Worm (Caenorhabditis elegans) whole organism, L3 larva: ENCODE results near the gene C16A11.4.

Source experiments
- ZK546.5 ChIP-seq: sonication (generic microtip); optimal IDR thresholded peaks from 2 replicates; lab custom pipeline; 2017; ENCODE audit warnings: missing biosample characterization, missing genetic modification characterization
- aly-2 ChIP-seq: fragments of 150-350 bp; optimal IDR thresholded peaks from 2 replicates; lab custom pipeline; 2014; ENCODE audit warnings: missing biosample characterization, missing genetic modification characterization
- ama-1 ChIP-seq: fragments of 150-350 bp; optimal IDR thresholded peaks from 2 replicates; lab custom pipeline; 2018
- ceh-82 ChIP-seq: fragments of 150-350 bp; optimal IDR thresholded peaks from 2 replicates; lab custom pipeline; 2014; ENCODE audit warnings: missing biosample characterization, missing genetic modification characterization
- ceh-9 ChIP-seq: sonication (generic microtip); optimal IDR thresholded peaks from 2 replicates; lab custom pipeline; 2018; ENCODE audit warnings: missing biosample characterization, missing genetic modification characterization
- daf-12 ChIP-seq: fragments of 150-350 bp; optimal IDR thresholded peaks from 2 replicates; lab custom pipeline; 2014; ENCODE audit warnings: missing biosample characterization, missing genetic modification reagents, missing genetic modification characterization
- elt-1 ChIP-seq: fragments of 150-350 bp; optimal IDR thresholded peaks from 2 replicates; lab custom pipeline; 2014; ENCODE audit warnings: missing biosample characterization, missing genetic modification characterization
- elt-2 ChIP-seq: sonication (generic microtip); optimal IDR thresholded peaks from 2 replicates; lab custom pipeline; 2016; ENCODE audit warnings: missing genetic modification reagents, mild to moderate bottlenecking, missing genetic modification characterization, missing compliant biosample characterization
- eor-1 ChIP-seq, 2 experiments: fragments of 150-350 bp; optimal IDR thresholded peaks; 2 replicates each; lab custom pipeline; 2014 to 2018; ENCODE audit warnings: missing biosample characterization in 2 of 2, missing genetic modification characterization in 2 of 2
- fkh-10 ChIP-seq: sonication (generic microtip); optimal IDR thresholded peaks from 2 replicates; lab custom pipeline; 2017; ENCODE audit warnings: missing biosample characterization, missing genetic modification reagents, missing genetic modification characterization
- fkh-2 ChIP-seq: fragments of 150-350 bp; optimal IDR thresholded peaks from 2 replicates; lab custom pipeline; 2014; ENCODE audit warnings: missing biosample characterization, missing genetic modification reagents, missing genetic modification characterization
- hmg-11 ChIP-seq: sonication (generic microtip); optimal IDR thresholded peaks from 2 replicates; lab custom pipeline; 2016; ENCODE audit warnings: missing genetic modification characterization, missing compliant biosample characterization
- lin-15B ChIP-seq: fragments of 150-350 bp; optimal IDR thresholded peaks from 2 replicates; lab custom pipeline; 2014; ENCODE audit warnings: missing biosample characterization, missing genetic modification characterization
- nfya-1 ChIP-seq: sonication (generic microtip); optimal IDR thresholded peaks from 2 replicates; lab custom pipeline; 2017; ENCODE audit warnings: missing genetic modification characterization, mild to moderate bottlenecking, missing compliant biosample characterization, antibody characterized with exemption, moderate library complexity; ENCODE audit not compliant: insufficient read depth
- nhr-12 ChIP-seq: fragments of 150-350 bp; optimal IDR thresholded peaks from 2 replicates; lab custom pipeline; 2014; ENCODE audit warnings: missing biosample characterization, missing genetic modification characterization
- nhr-237 ChIP-seq: fragments of 150-350 bp; optimal IDR thresholded peaks from 2 replicates; lab custom pipeline; 2014; ENCODE audit warnings: missing biosample characterization, missing genetic modification characterization
- nhr-25 ChIP-seq: sonication (generic microtip); optimal IDR thresholded peaks from 2 replicates; lab custom pipeline; 2017; ENCODE audit warnings: missing biosample characterization, missing genetic modification characterization
- nhr-67 ChIP-seq: fragments of 150-350 bp; optimal IDR thresholded peaks from 2 replicates; lab custom pipeline; 2014; ENCODE audit warnings: missing biosample characterization, missing genetic modification characterization
- nhr-76 ChIP-seq: fragments of 150-350 bp; sonication (generic microtip); optimal IDR thresholded peaks from 5 replicates; lab custom pipeline; 2014; ENCODE audit warnings: missing biosample characterization, missing genetic modification characterization
- nhr-77 ChIP-seq: fragments of 150-350 bp; optimal IDR thresholded peaks from 2 replicates; lab custom pipeline; 2014; ENCODE audit warnings: missing biosample characterization, missing genetic modification characterization
- pqm-1 ChIP-seq: fragments of 150-350 bp; optimal IDR thresholded peaks from 2 replicates; lab custom pipeline; 2017; ENCODE audit warnings: missing biosample characterization, missing genetic modification characterization, inconsistent platforms
- sea-2 ChIP-seq: fragments of 150-350 bp; sonication (generic microtip); optimal IDR thresholded peaks from 4 replicates; lab custom pipeline; 2014; ENCODE audit warnings: missing biosample characterization, missing genetic modification reagents, missing genetic modification characterization
- tbx-2 ChIP-seq: sonication (generic microtip); optimal IDR thresholded peaks from 2 replicates; lab custom pipeline; 2016; ENCODE audit warnings: mild to moderate bottlenecking, missing genetic modification characterization, missing compliant biosample characterization
- unc-39 ChIP-seq: sonication (generic microtip); optimal IDR thresholded peaks from 4 replicates; lab custom pipeline; 2017; ENCODE audit warnings: missing biosample characterization, missing genetic modification characterization
- unc-62 ChIP-seq: fragments of 150-350 bp; sonication (generic microtip); optimal IDR thresholded peaks from 4 replicates; lab custom pipeline; 2014; ENCODE audit warnings: missing biosample characterization, missing genetic modification reagents, missing genetic modification characterization
- zag-1 ChIP-seq: fragments of 150-350 bp; optimal IDR thresholded peaks from 2 replicates; lab custom pipeline; 2014; ENCODE audit warnings: missing biosample characterization, missing genetic modification characterization
- ztf-11 ChIP-seq: fragments of 150-350 bp; optimal IDR thresholded peaks from 2 replicates; lab custom pipeline; 2014; ENCODE audit warnings: missing biosample characterization, missing genetic modification characterization
- ztf-4 ChIP-seq: fragments of 150-350 bp; optimal IDR thresholded peaks from 2 replicates; lab custom pipeline; 2014; ENCODE audit warnings: missing biosample characterization, missing genetic modification characterization

C16A11.4 gene

ce11 chrII:4215318-4215717, 11.5 kb upstream of the C16A11.4 start, which contains the start of gene F31D5.2:
Gene F31D5.2 (plus strand): TSS chrII:4215618.
- TF ChIP-seq nhr-76 (tag; lab: Kevin White, UChicago), result no peak
- no peak for TF ChIP-seq ceh-82 (tag; lab: Kevin White, UChicago)
- no peak for TF ChIP-seq hmg-11

DNA sequence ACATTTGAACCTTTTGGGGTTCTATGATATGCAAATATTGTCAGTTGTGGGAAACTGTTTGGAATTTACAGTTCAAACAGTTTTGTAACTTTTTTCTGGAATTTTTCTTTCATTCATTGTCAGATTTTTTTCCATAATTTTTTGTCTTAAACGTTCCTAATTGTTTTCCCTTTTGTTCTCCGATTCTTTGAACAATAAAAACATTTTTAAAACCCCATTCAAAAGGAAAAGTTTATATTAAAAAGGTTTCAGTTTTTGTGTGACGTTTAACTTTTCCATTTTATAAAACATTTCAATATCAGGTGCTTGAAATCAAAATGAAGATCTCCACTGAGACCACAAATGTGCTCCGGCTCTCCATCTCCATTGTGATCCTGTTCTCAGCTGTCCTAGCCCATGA, 7.8 kb upstream of the C16A11.4 start, which contains the start of gene F31D5.1:
TSS of gene F31D5.1 (plus strand) at position 301 of the 400 bp plus-strand sequence.
- no peak for TF ChIP-seq elt-1 (tag; lab: Kevin White, UChicago)
- TF ChIP-seq sea-2 (GFP tag; lab: Kevin White, UChicago), result no peak

DNA sequence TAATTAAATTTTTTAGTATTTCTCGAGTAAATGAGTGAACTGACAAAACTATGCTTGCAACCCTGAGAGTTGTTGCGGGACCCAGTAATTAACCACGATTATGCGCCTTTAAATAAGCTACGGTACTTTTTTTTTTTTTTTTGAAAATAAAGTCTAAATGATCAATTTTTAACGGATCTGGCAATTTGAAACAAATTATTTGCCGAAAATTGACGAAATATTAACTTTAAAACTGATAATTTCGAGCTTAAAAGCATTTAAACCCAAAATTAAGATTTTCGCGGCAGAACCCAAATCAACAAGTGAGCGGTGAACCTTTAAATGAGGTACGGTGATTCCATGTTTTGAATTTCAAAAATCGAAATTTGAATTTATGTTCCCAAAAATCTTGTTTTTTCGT, 4.4 kb upstream of the C16A11.4 start:
- TF ChIP-seq eor-1 (tag; optimal IDR thresholded peaks at IDR 0.05; lab: Kevin White, UChicago) (no peak), pqm-1 (tag; lab: Kevin White, UChicago) (no peak), fkh-2 (no peak), zag-1 (tag; lab: Kevin White, UChicago) (no peak), tbx-2 (tag; lab: Kevin White, UChicago) (no peak), unc-62 (GFP tag; lab: Kevin White, UChicago) (no peak), nhr-25 (tag; lab: Kevin White, UChicago) (no peak), ceh-82 (tag; lab: Kevin White, UChicago) (no peak), ama-1 (lab: Kevin White, UChicago) (no peak), nhr-12 (tag; lab: Kevin White, UChicago) (no peak), fkh-10 (GFP tag; lab: Kevin White, UChicago) (no peak), lin-15B (tag; lab: Kevin White, UChicago) (no peak), nhr-237 (tag; lab: Kevin White, UChicago) (no peak)

ce11 chrII:4222983-4223382, 3.9 kb upstream of the C16A11.4 start, which contains the start of gene C16A11.5:
Gene C16A11.5 (plus strand): TSS chrII:4223305.
- TF ChIP-seq lin-15B (tag; lab: Kevin White, UChicago) (no peak), sea-2 (GFP tag; lab: Kevin White, UChicago) (no peak), nhr-77 (tag; lab: Kevin White, UChicago) (no peak), ceh-9 (no peak), ZK546.5 (no peak), daf-12 (tag; lab: Kevin White, UChicago) (no peak), eor-1 (tag; optimal IDR thresholded peaks at IDR 0.05; lab: Kevin White, UChicago) (no peak), ztf-4 (tag; lab: Kevin White, UChicago) (no peak), aly-2 (tag; lab: Kevin White, UChicago) (no peak), elt-2 (tag; lab: Kevin White, UChicago) (no peak)

DNA sequence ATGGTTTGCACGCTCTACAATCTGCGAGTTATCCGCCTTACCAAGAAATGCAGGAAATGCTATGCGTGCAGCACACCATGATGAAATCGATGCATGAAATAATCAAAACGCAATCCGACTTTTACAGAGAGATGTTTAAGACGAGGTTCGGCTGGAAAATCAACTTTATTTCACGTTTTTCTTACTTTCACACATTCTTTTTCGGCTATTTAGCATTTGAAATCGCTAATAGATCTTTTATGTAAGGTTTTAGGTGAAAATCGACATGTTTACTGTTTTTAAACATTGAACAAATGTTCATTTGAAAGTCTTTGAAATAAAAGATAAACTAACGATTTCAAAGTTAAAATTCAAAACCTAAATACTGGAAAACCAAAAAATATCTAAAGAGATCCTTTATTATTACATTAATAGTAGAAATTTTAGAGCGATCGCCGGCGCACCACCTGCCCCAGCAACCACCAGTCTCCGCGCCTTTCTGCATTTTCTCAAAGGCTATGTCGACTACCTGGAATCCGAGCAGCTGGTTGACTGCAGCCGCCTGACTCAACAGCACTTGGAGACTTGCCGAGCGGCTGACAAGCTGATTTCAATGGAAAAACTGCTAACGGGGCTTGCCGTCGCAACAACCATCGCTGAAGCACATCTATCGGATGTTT, 1.4 kb downstream of the C16A11.4 start:
- TF ChIP-seq nhr-12 (tag; lab: Kevin White, UChicago), result no peak
- TF ChIP-seq nfya-1 (tag; lab: Kevin White, UChicago), result no peak
- TF ChIP-seq zag-1 (tag; lab: Kevin White, UChicago), result no peak
- TF ChIP-seq ZK546.5, result no peak
- TF ChIP-seq eor-1 (tag; optimal IDR thresholded peaks at IDR 0.05; lab: Kevin White, UChicago), result no peak
- no peak for TF ChIP-seq ztf-4 (tag; lab: Kevin White, UChicago)
- no peak for TF ChIP-seq unc-39 (tag; lab: Kevin White, UChicago)
- TF ChIP-seq ztf-11, result no peak

ce11 chrII:4229106-4229708, 2.4 kb downstream of the C16A11.4 start, which contains the start of gene C16A11.3:
Gene C16A11.3 (plus strand): TSS chrII:4229545.
- no peak for TF ChIP-seq nhr-67 (tag; lab: Kevin White, UChicago)
